Worm (Caenorhabditis elegans) whole organism, L3 larva: ENCODE measurements around the gene efl-3.

Source experiments
- ama-1 ChIP-seq: fragments of 150-350 bp; optimal IDR thresholded peaks from 2 replicates; lab custom pipeline; 2018
- ceh-9 ChIP-seq: sonication (generic microtip); optimal IDR thresholded peaks from 2 replicates; lab custom pipeline; 2018; ENCODE audit warnings: missing biosample characterization, missing genetic modification characterization
- egl-27 ChIP-seq: sonication (generic microtip); optimal IDR thresholded peaks from 4 replicates; lab custom pipeline; 2017; ENCODE audit warnings: missing biosample characterization, missing genetic modification reagents, missing genetic modification characterization
- nhr-43 ChIP-seq: sonication (generic microtip); optimal IDR thresholded peaks from 2 replicates; lab custom pipeline; 2016; ENCODE audit warnings: mild to moderate bottlenecking, missing genetic modification characterization, missing compliant biosample characterization; ENCODE audit not compliant: poor library complexity, severe bottlenecking
- nhr-67 ChIP-seq: fragments of 150-350 bp; optimal IDR thresholded peaks from 2 replicates; lab custom pipeline; 2014; ENCODE audit warnings: missing biosample characterization, missing genetic modification characterization
- nhr-76 ChIP-seq: fragments of 150-350 bp; sonication (generic microtip); optimal IDR thresholded peaks from 5 replicates; lab custom pipeline; 2014; ENCODE audit warnings: missing biosample characterization, missing genetic modification characterization
- nhr-77 ChIP-seq: fragments of 150-350 bp; optimal IDR thresholded peaks from 2 replicates; lab custom pipeline; 2014; ENCODE audit warnings: missing biosample characterization, missing genetic modification characterization
- pha-4 ChIP-seq: fragments of 150-350 bp; optimal IDR thresholded peaks from 2 replicates; lab custom pipeline; 2014; ENCODE audit warnings: missing biosample characterization, missing genetic modification reagents, missing genetic modification characterization
- zag-1 ChIP-seq: fragments of 150-350 bp; optimal IDR thresholded peaks from 2 replicates; lab custom pipeline; 2014; ENCODE audit warnings: missing biosample characterization, missing genetic modification characterization
- ztf-11 ChIP-seq: fragments of 150-350 bp; optimal IDR thresholded peaks from 2 replicates; lab custom pipeline; 2014; ENCODE audit warnings: missing biosample characterization, missing genetic modification characterization
- ztf-4 ChIP-seq: fragments of 150-350 bp; optimal IDR thresholded peaks from 2 replicates; lab custom pipeline; 2014; ENCODE audit warnings: missing biosample characterization, missing genetic modification characterization

DNA sequence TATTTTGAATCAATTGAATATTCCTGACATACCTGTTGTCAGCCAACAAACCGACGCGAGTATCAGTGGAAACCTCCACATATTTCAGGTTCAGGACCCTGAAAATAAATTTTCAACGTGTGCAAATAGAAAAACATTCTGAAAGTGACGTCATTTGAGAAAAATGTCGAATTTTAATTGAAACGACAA lies 16.2 kb downstream of the efl-3 start, which contains the start of gene F14E5.2:
- no peak for TF ChIP-seq ztf-11 (tag; lab: Kevin White, UChicago)
- TF ChIP-seq nhr-76 (tag; lab: Kevin White, UChicago), result no peak
- no peak for TF ChIP-seq pha-4
- no peak for TF ChIP-seq zag-1 (tag; lab: Kevin White, UChicago)
- no peak for TF ChIP-seq nhr-67
- TF ChIP-seq egl-27 (tag; lab: Kevin White, UChicago), result no peak
- TF ChIP-seq ceh-9, result no peak
- TF ChIP-seq ama-1 (lab: Kevin White, UChicago), result no peak
- no peak for TF ChIP-seq nhr-43
- TF ChIP-seq nhr-77 (tag; lab: Kevin White, UChicago), result no peak
- TF ChIP-seq ztf-4 (tag; lab: Kevin White, UChicago), result no peak
